Fruit fly (Drosophila melanogaster): Measurements from ENCODE around the gene Fkbp39.
A peak's percentile ranks its signal among the peaks of the same experiment; 100 is the strongest.

Fkbp39 gene

dm6 chr3R:15342926-15343685 lies 10.2 kb upstream of the Fkbp39 start, which contains the start of gene Nagk (continued):
- peak; percentile 69 for TF ChIP-seq CG7839 (tag; optimal IDR thresholded peaks at IDR 0.05)
- no peak for TF ChIP-seq toy (GFP tag; IDR thresholded peaks at IDR 0.05)
- peak; percentile 44 for TF ChIP-seq MBD-R2 (GFP tag; IDR thresholded peaks at IDR 0.05)
- peak; percentile 59 for TF ChIP-seq CG6765 (GFP tag; optimal IDR thresholded peaks at IDR 0.05)
- TF ChIP-seq psq (GFP tag; optimal IDR thresholded peaks at IDR 0.05), result no peak
- TF ChIP-seq CG7987 (GFP tag; optimal IDR thresholded peaks at IDR 0.05), result no peak
- TF ChIP-seq CG30431 (GFP tag; optimal IDR thresholded peaks at IDR 0.05), result peak; percentile 1
- peak; percentile 66 for TF ChIP-seq CG12659 (GFP tag; optimal IDR thresholded peaks at IDR 0.05)
- no peak for TF ChIP-seq sna (GFP tag; IDR thresholded peaks at IDR 0.05; ENCODE audit: partially characterized antibody)
- TF ChIP-seq CG6689 (GFP tag; IDR thresholded peaks at IDR 0.05), result peak; percentile 45; the same call in 1 of the 2 replicates
- TF ChIP-seq Dp (GFP tag; optimal IDR thresholded peaks at IDR 0.05), result peak; percentile 84
- no peak for TF ChIP-seq sim (GFP tag; IDR thresholded peaks at IDR 0.05)
- peak; percentile 64 for TF ChIP-seq zfh2 (GFP tag; optimal IDR thresholded peaks at IDR 0.05)
- no peak for TF ChIP-seq CG32772 (GFP tag; IDR thresholded peaks at IDR 0.05)
- TF ChIP-seq da (GFP tag; optimal IDR thresholded peaks at IDR 0.05), result no peak
- no peak for TF ChIP-seq fd64A (GFP tag; optimal IDR thresholded peaks at IDR 0.05)
- no peak for TF ChIP-seq CG9797 (GFP tag; optimal IDR thresholded peaks at IDR 0.05)
- no peak for TF ChIP-seq prd (optimal IDR thresholded peaks at IDR 0.05)
- peak; percentile 40 for TF ChIP-seq prd (GFP tag; IDR thresholded peaks at IDR 0.05)
- peak; percentile 56 for TF ChIP-seq Six4 (GFP tag; optimal IDR thresholded peaks at IDR 0.05)
- peak; percentile 27 for TF ChIP-seq org-1 (GFP tag; optimal IDR thresholded peaks at IDR 0.05)
- peak; percentile 56 for TF ChIP-seq MESR4 (GFP tag; optimal IDR thresholded peaks at IDR 0.05)
- peak; percentile 4 for TF ChIP-seq CG12071 (GFP tag; optimal IDR thresholded peaks at IDR 0.05)
- no peak for TF ChIP-seq CG14667 (GFP tag; IDR thresholded peaks at IDR 0.05)
- TF ChIP-seq CG5180 (GFP tag; optimal IDR thresholded peaks at IDR 0.05), result peak; percentile 18
- TF ChIP-seq CG3726 (GFP tag; IDR thresholded peaks at IDR 0.05), result no peak
- TF ChIP-seq chinmo (GFP tag; IDR thresholded peaks at IDR 0.05; ENCODE audit: partially characterized antibody), result peak; percentile 90; the same call in 2 of the 4 replicates
- peak; percentile 67 for TF ChIP-seq CG13624 (GFP tag; optimal IDR thresholded peaks at IDR 0.05)
- TF ChIP-seq crol (GFP tag; IDR thresholded peaks at IDR 0.05), result no peak
- 0 out of 2 replicates have a peak, but pooled peaks have one; percentile 25 for TF ChIP-seq Xrp1 (GFP tag; IDR thresholded peaks at IDR 0.05)
- peak; percentile 77 for TF ChIP-seq CG12104 (GFP tag; optimal IDR thresholded peaks at IDR 0.05)
- TF ChIP-seq CG8359 (GFP tag; optimal IDR thresholded peaks at IDR 0.05; ENCODE audit: borderline replicate concordance), result no peak
- TF ChIP-seq CG3847 (GFP tag; IDR thresholded peaks at IDR 0.05), result peak; percentile 22
- TF ChIP-seq Atf6 (GFP tag; IDR thresholded peaks at IDR 0.05), result peak; percentile 13; the same call in 1 of the 2 replicates
- TF ChIP-seq Mad (GFP tag; optimal IDR thresholded peaks at IDR 0.05), result peak; percentile 36
- TF ChIP-seq Awh (GFP tag; IDR thresholded peaks at IDR 0.05), result peak; percentile 60; the same call in 1 of the 2 replicates
- TF ChIP-seq shn (GFP tag; optimal IDR thresholded peaks at IDR 0.05), result peak; percentile 39
- TF ChIP-seq CG12391 (tag; optimal IDR thresholded peaks at IDR 0.05), result peak; percentile 77
- TF ChIP-seq HHEX (GFP tag; optimal IDR thresholded peaks at IDR 0.05), result peak; percentile 27
- peak; percentile 60 for TF ChIP-seq gro (GFP tag; optimal IDR thresholded peaks at IDR 0.05)
- no peak for TF ChIP-seq CG3065 (GFP tag; optimal IDR thresholded peaks at IDR 0.05)
- peak; percentile 10 for TF ChIP-seq Elba2 (GFP tag; optimal IDR thresholded peaks at IDR 0.05)
- peak; percentile 87 for TF ChIP-seq E2f2 (GFP tag; IDR thresholded peaks at IDR 0.05)
- no peak for TF ChIP-seq CG6813 (GFP tag; optimal IDR thresholded peaks at IDR 0.05)
- 0 out of 2 replicates have a peak, but pooled peaks have one; percentile 5 for TF ChIP-seq CG11247 (GFP tag; IDR thresholded peaks at IDR 0.05)
- peak; percentile 43 for TF ChIP-seq ems (GFP tag; optimal IDR thresholded peaks at IDR 0.05)
- peak; percentile 66 for TF ChIP-seq phol (tag; optimal IDR thresholded peaks at IDR 0.05)
- peak; percentile 77 for TF ChIP-seq CG30403 (GFP tag; optimal IDR thresholded peaks at IDR 0.05)
- TF ChIP-seq exex (tag; optimal IDR thresholded peaks at IDR 0.05), result peak; percentile 47

All from whole organism, embryonic.